Worm (Caenorhabditis elegans): ENCODE results near the gene cdh-4.
A peak's percentile ranks its signal among the peaks of the same experiment; 100 is the strongest.

Gene cdh-4

DNA sequence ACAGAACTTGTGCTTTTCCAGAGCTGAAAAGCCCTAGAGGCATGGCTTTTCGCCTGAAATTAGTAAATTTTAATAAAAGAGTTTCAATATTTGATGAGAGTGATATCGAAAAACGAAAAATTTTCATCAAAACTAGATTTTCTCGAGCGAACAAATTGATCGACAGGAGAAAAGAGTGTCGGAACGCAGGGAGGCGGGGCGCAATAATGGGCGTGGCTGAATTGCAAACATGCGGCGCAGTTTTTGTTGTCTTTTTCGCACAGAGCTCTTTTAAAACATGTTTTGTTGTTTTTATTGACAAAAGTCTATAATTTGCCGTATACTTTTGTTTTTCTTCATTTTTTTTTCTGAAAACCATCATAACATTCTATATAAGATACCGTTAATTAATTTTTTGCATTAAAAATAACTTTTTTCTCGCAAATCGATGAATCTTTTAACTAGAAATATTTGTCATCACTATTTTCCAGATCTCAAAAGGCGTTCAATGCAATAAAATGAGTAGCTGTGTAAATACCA, 58.3 kb downstream of the cdh-4 start, which contains the start of the genes sel-5 and wdr-48:
TSS of gene sel-5 (minus strand) at position 53 of the 519 bp plus-strand sequence.
TSS of gene wdr-48 (plus strand) at position 469 of the 519 bp plus-strand sequence.
- no peak for TF ChIP-seq ama-1 (optimal IDR thresholded peaks at IDR 0.05)
- no peak for TF ChIP-seq sem-4 (tag; optimal IDR thresholded peaks at IDR 0.05)
- peak; percentile 58 for TF ChIP-seq C34F6.9 (tag; optimal IDR thresholded peaks at IDR 0.05)
- TF ChIP-seq alr-1 (tag; optimal IDR thresholded peaks at IDR 0.05): no peak
- TF ChIP-seq ceh-16 (tag; optimal IDR thresholded peaks at IDR 0.05): no peak
- TF ChIP-seq zag-1 (tag; optimal IDR thresholded peaks at IDR 0.05): no peak
- TF ChIP-seq sma-3 (GFP tag; optimal IDR thresholded peaks at IDR 0.05): peak; percentile 10
- TF ChIP-seq lsy-2 (tag; optimal IDR thresholded peaks at IDR 0.05): peak in 1 of 2 experiments; percentile 61
- TF ChIP-seq Y55F3AM.14 (GFP tag; optimal IDR thresholded peaks at IDR 0.05): no peak
- TF ChIP-seq F13H6.1 (tag; optimal IDR thresholded peaks at IDR 0.05): peak; percentile 42
- TF ChIP-seq ztf-4 (tag; optimal IDR thresholded peaks at IDR 0.05): no peak
- TF ChIP-seq unc-55 (GFP tag; optimal IDR thresholded peaks at IDR 0.05): peak; percentile 70
- no peak for TF ChIP-seq nhr-129 (tag; optimal IDR thresholded peaks at IDR 0.05)
- TF ChIP-seq lin-11 (tag; optimal IDR thresholded peaks at IDR 0.05): peak; percentile 23
- no peak for TF ChIP-seq unc-39 (tag; optimal IDR thresholded peaks at IDR 0.05)
- peak; percentile 4 for TF ChIP-seq gmeb-1 (tag; optimal IDR thresholded peaks at IDR 0.05)
- no peak for TF ChIP-seq lin-39 (tag; optimal IDR thresholded peaks at IDR 0.05)
- TF ChIP-seq crh-2 (tag; optimal IDR thresholded peaks at IDR 0.05): peak; percentile 26

DNA sequence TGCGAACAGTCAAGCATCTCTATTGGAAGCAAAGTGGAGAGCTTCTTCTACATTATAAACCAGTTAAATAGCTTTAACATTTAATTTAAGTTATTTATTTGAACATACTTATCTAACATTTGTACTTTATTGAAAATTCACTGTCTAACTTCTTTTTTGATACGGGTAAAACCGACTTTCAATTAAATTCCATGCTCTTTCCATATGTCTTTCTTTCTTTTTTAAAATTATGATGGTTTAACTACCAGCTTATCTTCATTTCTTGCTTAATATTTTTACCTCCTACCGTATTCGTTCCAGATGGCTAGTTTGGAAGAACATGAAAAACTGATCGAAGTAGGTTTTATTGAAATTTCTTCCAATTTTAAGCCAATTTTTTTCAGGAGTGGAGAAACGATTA, 61.3 kb downstream of the cdh-4 start, which contains the start of gene F35G12.12:
TSS of gene F35G12.12 (plus strand) at position 301 of the 400 bp plus-strand sequence.
- TF ChIP-seq lin-13 (GFP tag; optimal IDR thresholded peaks at IDR 0.05) (no peak), nhr-23 (tag; optimal IDR thresholded peaks at IDR 0.05) (no peak), ztf-1 (GFP tag; conservative IDR thresholded peaks at IDR 0.05) (no peak), aly-2 (tag; optimal IDR thresholded peaks at IDR 0.05) (no peak), zag-1 (tag; optimal IDR thresholded peaks at IDR 0.05) (no peak), nhr-129 (tag; optimal IDR thresholded peaks at IDR 0.05) (no peak), ztf-4 (tag; optimal IDR thresholded peaks at IDR 0.05) (no peak), mab-5 (tag; optimal IDR thresholded peaks at IDR 0.05) (no peak), unc-62 (GFP tag; optimal IDR thresholded peaks at IDR 0.05) (no peak), skn-1 (tag; optimal IDR thresholded peaks at IDR 0.05) (no peak), lsy-2 (tag; optimal IDR thresholded peaks at IDR 0.05) (no peak), ama-1 (optimal IDR thresholded peaks at IDR 0.05) (no peak), fos-1 (tag; optimal IDR thresholded peaks at IDR 0.05) (no peak), C34F6.9 (tag; optimal IDR thresholded peaks at IDR 0.05) (no peak), lin-39 (tag; optimal IDR thresholded peaks at IDR 0.05) (no peak), ZK546.5 (tag; optimal IDR thresholded peaks at IDR 0.05) (no peak), nhr-11 (tag; optimal IDR thresholded peaks at IDR 0.05) (no peak)

DNA sequence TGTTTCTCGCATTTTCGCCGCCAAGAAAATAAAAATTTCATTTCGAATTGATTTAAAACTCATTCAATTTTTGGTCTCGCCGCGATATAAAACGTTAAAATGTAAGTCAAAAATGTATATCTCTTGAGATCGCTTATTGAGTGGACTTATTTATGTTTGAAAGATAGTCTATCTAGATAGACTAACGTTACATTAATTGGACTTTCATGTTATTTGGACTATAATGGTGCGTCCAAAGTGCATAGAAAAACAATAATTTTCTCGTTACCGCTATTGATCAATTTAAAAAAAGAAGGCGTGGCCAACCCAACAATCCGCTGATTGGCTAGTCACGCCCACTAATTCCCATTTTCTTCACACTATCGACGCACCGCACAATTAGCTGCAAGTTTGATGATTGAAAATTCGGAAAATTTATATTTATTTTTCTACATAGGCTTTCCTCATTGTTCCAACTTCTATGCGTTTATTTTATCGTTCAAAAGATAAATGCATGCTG, 64.0 kb downstream of the cdh-4 start, which contains the start of gene F35G12.5:
TSS of gene F35G12.5 (plus strand) at position 51 of the 499 bp plus-strand sequence.
- TF ChIP-seq egl-27 (tag; optimal IDR thresholded peaks at IDR 0.05) (no peak), snpc-4 (tag; optimal IDR thresholded peaks at IDR 0.05) (no peak), gmeb-1 (tag; optimal IDR thresholded peaks at IDR 0.05) (no peak), ceh-16 (tag; optimal IDR thresholded peaks at IDR 0.05) (no peak), blmp-1 (tag; optimal IDR thresholded peaks at IDR 0.05; ENCODE audit: insufficient read depth) (no peak), zag-1 (tag; optimal IDR thresholded peaks at IDR 0.05) (no peak), nhr-23 (tag; optimal IDR thresholded peaks at IDR 0.05) (no peak), nhr-129 (tag; optimal IDR thresholded peaks at IDR 0.05) (no peak), F13H6.1 (tag; optimal IDR thresholded peaks at IDR 0.05) (no peak), lsy-2 (tag; optimal IDR thresholded peaks at IDR 0.05) (no peak), lin-13 (GFP tag; optimal IDR thresholded peaks at IDR 0.05) (no peak), unc-55 (GFP tag; optimal IDR thresholded peaks at IDR 0.05) (no peak), ztf-11 (tag; optimal IDR thresholded peaks at IDR 0.05) (no peak), nhr-11 (tag; optimal IDR thresholded peaks at IDR 0.05) (no peak), skn-1 (tag; optimal IDR thresholded peaks at IDR 0.05) (no peak), fos-1 (tag; optimal IDR thresholded peaks at IDR 0.05) (no peak), aly-2 (tag; optimal IDR thresholded peaks at IDR 0.05) (no peak), nhr-6 (tag; optimal IDR thresholded peaks at IDR 0.05) (no peak)
